Fruit fly (Drosophila melanogaster): ENCODE data around the gene CG43844.

The CG43844 gene

DNA sequence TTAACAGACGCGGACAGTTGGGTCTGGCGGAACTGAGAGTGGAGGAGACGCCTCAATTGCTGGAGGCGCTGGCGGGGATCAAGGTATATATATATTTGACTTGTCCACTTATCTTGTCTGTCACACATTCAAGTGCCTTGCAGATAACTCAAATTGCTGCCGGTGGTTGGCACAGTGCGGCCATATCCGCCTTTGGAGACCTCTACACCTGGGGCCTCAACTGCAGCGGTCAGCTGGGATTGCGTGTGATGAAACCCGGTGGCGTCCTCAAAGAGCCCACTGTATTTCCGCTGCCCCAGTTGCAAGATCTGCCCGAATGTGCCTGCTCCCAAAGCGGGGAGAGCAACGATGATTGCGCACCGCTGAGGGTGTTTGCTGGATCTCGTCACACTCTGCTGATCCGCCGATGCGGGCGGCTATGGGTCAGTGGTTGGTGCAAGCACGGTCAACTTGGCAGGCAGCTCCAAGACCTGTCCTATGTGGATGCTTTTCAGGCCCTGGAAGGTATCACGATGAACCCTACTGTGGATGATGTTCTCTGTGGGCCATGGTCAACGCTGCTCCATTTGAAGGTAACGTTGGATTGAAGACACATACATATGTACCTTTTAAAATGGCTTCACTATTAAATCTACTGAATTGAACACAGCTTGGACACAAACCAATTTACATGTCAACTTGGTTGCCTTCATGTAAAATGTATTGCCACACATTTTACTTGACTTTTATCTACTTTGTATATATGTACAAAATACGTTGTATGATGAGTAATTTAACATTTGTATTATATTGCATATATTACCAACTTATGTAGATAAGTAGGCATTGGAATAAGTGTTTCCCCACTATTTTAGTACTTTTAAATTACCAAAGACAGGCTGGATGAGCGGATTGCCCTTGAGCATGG is at the start of gene CG43844 (continued):
- TF ChIP-seq kay (GFP tag; optimal IDR thresholded peaks at IDR 0.05) (peak; percentile 44), CG2199 (GFP tag; IDR thresholded peaks at IDR 0.05) (peak; percentile 80), vnd (GFP tag; IDR thresholded peaks at IDR 0.05; ENCODE audit: partially characterized antibody) (peak; percentile 45; the same call in 1 of the 3 replicates), pb (GFP tag; optimal IDR thresholded peaks at IDR 0.05) (no peak), CG18262 (tag; optimal IDR thresholded peaks at IDR 0.05) (no peak), Ets97D (GFP tag; optimal IDR thresholded peaks at IDR 0.05) (peak; percentile 3), Rfx (GFP tag; IDR thresholded peaks at IDR 0.05) (peak; percentile 24; the same call in 1 of the 2 replicates), CG14710 (tag; optimal IDR thresholded peaks at IDR 0.05) (peak; percentile 94), MBD-R2 (GFP tag; IDR thresholded peaks at IDR 0.05) (no peak), CTCF (GFP tag; optimal IDR thresholded peaks at IDR 0.05) (peak; percentile 84), trem (tag; optimal IDR thresholded peaks at IDR 0.05) (peak; percentile 7), CG33213 (GFP tag; optimal IDR thresholded peaks at IDR 0.05) (peak; percentile 3), lab (GFP tag; optimal IDR thresholded peaks at IDR 0.05) (peak; percentile 14), CG6272 (GFP tag; IDR thresholded peaks at IDR 0.05) (peak; percentile 20; the same call in 1 of the 2 replicates), CG11696 (GFP tag; IDR thresholded peaks at IDR 0.05) (no peak)

DNA sequence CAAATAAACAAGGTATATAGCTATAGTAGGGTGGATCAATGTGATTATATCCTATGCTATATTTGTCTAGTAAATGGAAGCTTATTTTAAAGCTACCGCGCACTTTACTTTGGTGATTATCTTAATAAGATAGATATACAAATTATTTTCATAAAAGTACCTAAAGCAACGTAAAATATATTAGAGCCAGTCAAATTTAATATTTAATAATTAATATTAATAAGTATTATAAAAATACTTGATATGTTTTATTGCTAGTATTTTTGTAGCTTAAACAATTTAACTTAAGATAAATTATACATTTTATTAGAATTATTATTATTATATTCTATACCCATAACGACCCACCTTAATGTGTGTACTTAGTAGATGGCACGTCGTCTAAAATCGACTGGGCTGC is 49.7 kb upstream of the CG43844 start:
- no peak for TF ChIP-seq Ptx1 (GFP tag; IDR thresholded peaks at IDR 0.05)
- peak; percentile 12 for TF ChIP-seq HHEX (GFP tag; optimal IDR thresholded peaks at IDR 0.05)
- no peak for TF ChIP-seq cato (GFP tag; optimal IDR thresholded peaks at IDR 0.05; ENCODE audit: borderline replicate concordance)
- peak; percentile 75 for TF ChIP-seq CG11504 (tag; optimal IDR thresholded peaks at IDR 0.05)
- no peak for TF ChIP-seq vvl (GFP tag; IDR thresholded peaks at IDR 0.05)
- peak; percentile 37; the same call in 1 of the 2 replicates for TF ChIP-seq Drgx (GFP tag; IDR thresholded peaks at IDR 0.05)
- peak; percentile 37 for TF ChIP-seq CG14710 (tag; optimal IDR thresholded peaks at IDR 0.05)
- TF ChIP-seq CG15269 (tag; optimal IDR thresholded peaks at IDR 0.05), result peak; percentile 38
- TF ChIP-seq odd (GFP tag; optimal IDR thresholded peaks at IDR 0.05), result peak; percentile 15
- peak; percentile 38 for TF ChIP-seq CG12391 (tag; optimal IDR thresholded peaks at IDR 0.05)
- TF ChIP-seq CG9437 (GFP tag; optimal IDR thresholded peaks at IDR 0.05), result peak; percentile 6
- TF ChIP-seq sd (tag; optimal IDR thresholded peaks at IDR 0.05), result no peak
- TF ChIP-seq crp (GFP tag; optimal IDR thresholded peaks at IDR 0.05), result no peak
- no peak for TF ChIP-seq Hr39 (optimal IDR thresholded peaks at IDR 0.05)
- TF ChIP-seq luna (GFP tag; optimal IDR thresholded peaks at IDR 0.05), result no peak
- TF ChIP-seq MBD-R2 (GFP tag; IDR thresholded peaks at IDR 0.05), result no peak
- TF ChIP-seq Sin3A (optimal IDR thresholded peaks at IDR 0.05), result no peak
- TF ChIP-seq ash1 (GFP tag; optimal IDR thresholded peaks at IDR 0.05), result no peak
- TF ChIP-seq CG31388 (GFP tag; optimal IDR thresholded peaks at IDR 0.05), result no peak
- peak in 1 of 2 experiments; percentile 26 for TF ChIP-seq bsh (GFP tag; optimal IDR thresholded peaks at IDR 0.05)
- TF ChIP-seq CG9932 (GFP tag; IDR thresholded peaks at IDR 0.05), result no peak
- no peak for TF ChIP-seq rib (GFP tag; IDR thresholded peaks at IDR 0.05)
- no peak for TF ChIP-seq Gsc (GFP tag; IDR thresholded peaks at IDR 0.05)
- no peak for TF ChIP-seq CG3163 (GFP tag; optimal IDR thresholded peaks at IDR 0.05)
- peak; percentile 11 for TF ChIP-seq Oli (tag; optimal IDR thresholded peaks at IDR 0.05)
- TF ChIP-seq fru (optimal IDR thresholded peaks at IDR 0.05), result no peak
- TF ChIP-seq eyg (GFP tag; optimal IDR thresholded peaks at IDR 0.05), result no peak
- no peak for TF ChIP-seq gcm (GFP tag; optimal IDR thresholded peaks at IDR 0.05)
- TF ChIP-seq CG17612 (GFP tag; IDR thresholded peaks at IDR 0.05), result no peak
- TF ChIP-seq CG17829 (tag; optimal IDR thresholded peaks at IDR 0.05), result peak; percentile 35
- no peak for TF ChIP-seq Optix (GFP tag; IDR thresholded peaks at IDR 0.05)
- no peak for TF ChIP-seq gce (GFP tag; IDR thresholded peaks at IDR 0.05)
- TF ChIP-seq Eip74EF (GFP tag; optimal IDR thresholded peaks at IDR 0.05), result no peak
- no peak for TF ChIP-seq CG33213 (GFP tag; optimal IDR thresholded peaks at IDR 0.05)
- TF ChIP-seq inv (GFP tag; IDR thresholded peaks at IDR 0.05; ENCODE audit: partially characterized antibody), result no peak
- TF ChIP-seq sima (GFP tag; optimal IDR thresholded peaks at IDR 0.05), result no peak
- no peak for TF ChIP-seq CG9215 (GFP tag; IDR thresholded peaks at IDR 0.05)

Measured in whole organism, embryonic.